Fruit fly (Drosophila melanogaster) whole organism, wandering third instar larva: Measurements from ENCODE around the gene CG10650.

Experiments
- Abd-B ChIP-seq: fragments of >200 bp; optimal IDR thresholded peaks from 2 replicates; lab custom pipeline; 2017; ENCODE audit warnings: missing biosample characterization, missing genetic modification characterization
- CG32264 ChIP-seq: fragments of 200-800 bp; sonication (Bioruptor generic); optimal IDR thresholded peaks from 2 replicates; lab custom pipeline; 2016; ENCODE audit warnings: missing biosample characterization, missing genetic modification characterization
- CG9705 ChIP-seq: fragments of 200-800 bp; sonication (Bioruptor generic); optimal IDR thresholded peaks from 2 replicates; lab custom pipeline; 2018; ENCODE audit warnings: missing biosample characterization, mild to moderate bottlenecking, missing genetic modification characterization
- CrebA ChIP-seq: fragments of 200-800 bp; sonication (Bioruptor generic); optimal IDR thresholded peaks from 2 replicates; lab custom pipeline; 2016; ENCODE audit warnings: missing biosample characterization, mild to moderate bottlenecking, missing genetic modification characterization, borderline replicate concordance
- Dfd ChIP-seq: fragments of >200 bp; optimal IDR thresholded peaks from 2 replicates; lab custom pipeline; 2017; ENCODE audit warnings: missing biosample characterization, missing genetic modification characterization
- Dif ChIP-seq: fragments of 200-275, 200-300 bp; sonication (Bioruptor generic); optimal IDR thresholded peaks from 2 replicates; lab custom pipeline; 2018; ENCODE audit warnings: missing biosample characterization, missing genetic modification characterization; ENCODE audit not compliant: partially characterized antibody
- GATAd ChIP-seq: sonication (Bioruptor generic); optimal IDR thresholded peaks from 2 replicates; lab custom pipeline; 2016; ENCODE audit warnings: missing biosample characterization, missing genetic modification characterization
- HLH106 ChIP-seq: fragments of 200-800 bp; optimal IDR thresholded peaks from 3 replicates; lab custom pipeline; 2019; ENCODE audit warnings: missing biosample characterization, mild to moderate bottlenecking, missing genetic modification characterization, moderate library complexity
- Hnf4 ChIP-seq: fragments of 200-800 bp; sonication (Bioruptor generic); optimal IDR thresholded peaks from 2 replicates; lab custom pipeline; 2016; ENCODE audit warnings: missing biosample characterization, mild to moderate bottlenecking, missing genetic modification characterization
- Hr78 ChIP-seq: fragments of >200 bp; optimal IDR thresholded peaks from 2 replicates; lab custom pipeline; 2017; ENCODE audit warnings: missing biosample characterization, missing genetic modification characterization
- Hr83 ChIP-seq: fragments of 200-300 bp; sonication (Bioruptor generic); optimal IDR thresholded peaks from 2 replicates; lab custom pipeline; 2016; ENCODE audit warnings: missing biosample characterization, mild to moderate bottlenecking, missing genetic modification characterization, moderate library complexity; ENCODE audit not compliant: poor library complexity, severe bottlenecking
- Jra ChIP-seq: sonication (Bioruptor generic); optimal IDR thresholded peaks from 2 replicates; lab custom pipeline; 2016; ENCODE audit warnings: missing biosample characterization, missing genetic modification characterization
- Mio ChIP-seq: sonication (Bioruptor generic); optimal IDR thresholded peaks from 2 replicates; lab custom pipeline; 2016; ENCODE audit warnings: missing biosample characterization, missing genetic modification characterization
- Myc ChIP-seq: fragments of >200 bp; optimal IDR thresholded peaks from 2 replicates; lab custom pipeline; 2017
- N ChIP-seq: fragments of >200 bp; optimal IDR thresholded peaks from 2 replicates; lab custom pipeline; 2018; ENCODE audit warnings: missing biosample characterization, missing external identifiers, missing genetic modification characterization
- OdsH ChIP-seq: fragments of 200-800 bp; sonication (Bioruptor generic); optimal IDR thresholded peaks from 2 replicates; lab custom pipeline; 2016; ENCODE audit warnings: missing biosample characterization, mild to moderate bottlenecking, missing genetic modification characterization
- Rel ChIP-seq, 2 experiments: fragments of 200-800 bp; sonication (Bioruptor generic) in 1 of 2; optimal IDR thresholded peaks; 2 replicates in 1 of 2; 3 replicates in 1 of 2; lab custom pipeline; 2016 to 2019; ENCODE audit warnings: mild to moderate bottlenecking in 2 of 2, missing biosample characterization in 2 of 2, missing genetic modification characterization in 2 of 2, moderate library complexity in 1 of 2
- Sp1 ChIP-seq: fragments of 200-800 bp; sonication (Bioruptor generic); optimal IDR thresholded peaks from 3 replicates; lab custom pipeline; 2019; ENCODE audit warnings: missing biosample characterization, mild to moderate bottlenecking, missing genetic modification characterization, moderate library complexity
- Vsx2 ChIP-seq: fragments of 200-300, 225-300 bp; sonication (Bioruptor generic); optimal IDR thresholded peaks from 2 replicates; lab custom pipeline; 2018; ENCODE audit warnings: missing biosample characterization, missing genetic modification characterization; ENCODE audit not compliant: partially characterized antibody
- br ChIP-seq: fragments of 200-800 bp; sonication (Bioruptor generic); optimal IDR thresholded peaks from 2 replicates; lab custom pipeline; 2016; ENCODE audit warnings: missing biosample characterization, missing genetic modification characterization
- brk ChIP-seq: fragments of 200-800 bp; sonication (Bioruptor generic); optimal IDR thresholded peaks from 2 replicates; lab custom pipeline; 2016; ENCODE audit warnings: missing biosample characterization, mild to moderate bottlenecking, missing genetic modification characterization
- dl ChIP-seq, 2 experiments: fragments of 175-275, 200-275 bp in 1 of 2; fragments of 200-275 bp in 1 of 2; sonication (Bioruptor generic); optimal IDR thresholded peaks; lab custom pipeline; 2018; ENCODE audit warnings: mild to moderate bottlenecking in 2 of 2, missing biosample characterization in 2 of 2, missing genetic modification characterization in 2 of 2, moderate library complexity in 2 of 2; ENCODE audit not compliant: partially characterized antibody in 2 of 2, insufficient read depth in 1 of 2
- dmrt93B ChIP-seq: fragments of 200-800 bp; sonication (Bioruptor generic); optimal IDR thresholded peaks from 2 replicates; lab custom pipeline; 2018; ENCODE audit warnings: missing biosample characterization, mild to moderate bottlenecking, missing genetic modification characterization
- dsf ChIP-seq: sonication (Bioruptor generic); optimal IDR thresholded peaks from 2 replicates; lab custom pipeline; 2016; ENCODE audit warnings: missing biosample characterization, missing genetic modification characterization, borderline replicate concordance
- ey ChIP-seq: fragments of 200-800 bp; sonication (Bioruptor generic); optimal IDR thresholded peaks from 2 replicates; lab custom pipeline; 2016; ENCODE audit warnings: missing biosample characterization, missing genetic modification characterization
- foxo ChIP-seq, 2 experiments: fragments of 200-800 bp; sonication (Bioruptor generic); optimal IDR thresholded peaks; 2 replicates in 1 of 2; 3 replicates in 1 of 2; lab custom pipeline; 2016 to 2017; ENCODE audit warnings: missing biosample characterization in 2 of 2, missing genetic modification characterization in 2 of 2
- fru ChIP-seq: fragments of 200-800 bp; sonication (Bioruptor generic); optimal IDR thresholded peaks from 3 replicates; lab custom pipeline; 2016; ENCODE audit warnings: missing biosample characterization, mild to moderate bottlenecking, missing genetic modification characterization
- h ChIP-seq: fragments of 200-800 bp; sonication (Bioruptor generic); optimal IDR thresholded peaks from 3 replicates; lab custom pipeline; 2016; ENCODE audit warnings: missing biosample characterization, mild to moderate bottlenecking, missing genetic modification characterization
- jim ChIP-seq: fragments of 175-275, 200-325 bp; sonication (Bioruptor generic); optimal IDR thresholded peaks from 2 replicates; lab custom pipeline; 2016; ENCODE audit warnings: missing biosample characterization, mild to moderate bottlenecking, missing genetic modification characterization
- lola ChIP-seq: fragments of >200 bp; optimal IDR thresholded peaks from 2 replicates; lab custom pipeline; 2017; ENCODE audit warnings: missing biosample characterization, missing genetic modification characterization
- pan ChIP-seq: fragments of >200 bp; optimal IDR thresholded peaks from 2 replicates; lab custom pipeline; 2017
- psq ChIP-seq: fragments of 200-800 bp; sonication (Bioruptor generic); optimal IDR thresholded peaks from 3 replicates; lab custom pipeline; 2017; ENCODE audit warnings: missing biosample characterization, mild to moderate bottlenecking, missing genetic modification characterization, moderate library complexity
- rgr ChIP-seq: fragments of 200-800 bp; sonication (Bioruptor generic); optimal IDR thresholded peaks from 3 replicates; lab custom pipeline; 2016; ENCODE audit warnings: missing biosample characterization, mild to moderate bottlenecking, missing genetic modification characterization
- sage ChIP-seq: fragments of 200-800 bp; sonication (Bioruptor generic); optimal IDR thresholded peaks from 2 replicates; lab custom pipeline; 2016; ENCODE audit warnings: missing biosample characterization, mild to moderate bottlenecking, missing genetic modification characterization
- sv ChIP-seq: fragments of 200-800 bp; sonication (Bioruptor generic); optimal IDR thresholded peaks from 3 replicates; lab custom pipeline; 2016; ENCODE audit warnings: missing biosample characterization, missing genetic modification characterization
- tai ChIP-seq: sonication (Bioruptor generic); optimal IDR thresholded peaks from 2 replicates; lab custom pipeline; 2016; ENCODE audit warnings: missing biosample characterization, missing genetic modification characterization
- usp ChIP-seq: fragments of >200 bp; optimal IDR thresholded peaks from 2 replicates; lab custom pipeline; 2017; ENCODE audit warnings: missing biosample characterization, missing genetic modification characterization
- woc ChIP-seq: sonication (Bioruptor generic); optimal IDR thresholded peaks from 2 replicates; lab custom pipeline; 2016; ENCODE audit warnings: missing biosample characterization, mild to moderate bottlenecking, missing genetic modification characterization

CG10650 gene

dm6 chr2L:18966844-18967243, 28.9 kb downstream of the CG10650 start:
- no peak for TF ChIP-seq brk (GFP tag; lab: Kevin White, UChicago)
- TF ChIP-seq CrebA (GFP tag; lab: Kevin White, UChicago): no peak
- TF ChIP-seq Sp1 (GFP tag; lab: Kevin White, UChicago): peak; percentile 73
- peak; percentile 80 for TF ChIP-seq HLH106 (tag; lab: Kevin White, UChicago)
- TF ChIP-seq dmrt93B: peak; percentile 53
- peak in 1 of 2 experiments; percentile 73 for TF ChIP-seq foxo (GFP tag; optimal IDR thresholded peaks at IDR 0.05; lab: Kevin White, UChicago)
- no peak for TF ChIP-seq Rel (GFP tag; optimal IDR thresholded peaks at IDR 0.05; lab: Kevin White, UChicago)
- TF ChIP-seq Rel (tag; optimal IDR thresholded peaks at IDR 0.05; lab: Kevin White, UChicago): peak; percentile 16
- TF ChIP-seq pan (lab: Kevin White, UChicago): no peak
- peak; percentile 60 for TF ChIP-seq psq (GFP tag; lab: Kevin White, UChicago)
- peak; percentile 0 for TF ChIP-seq CG9705
- peak; percentile 51 for TF ChIP-seq OdsH
- peak; percentile 52 for TF ChIP-seq rgr (GFP tag; lab: Kevin White, UChicago)
- TF ChIP-seq br (GFP tag; lab: Kevin White, UChicago): no peak

- no peak for TF ChIP-seq brk (GFP tag; lab: Kevin White, UChicago)
- TF ChIP-seq sage (GFP tag; lab: Kevin White, UChicago): peak; percentile 29
- TF ChIP-seq usp: no peak
- TF ChIP-seq ey (GFP tag; lab: Kevin White, UChicago): peak; percentile 21
- TF ChIP-seq Myc (lab: Kevin White, UChicago): no peak
- no peak for TF ChIP-seq GATAd (GFP tag; lab: Kevin White, UChicago)
- no peak for TF ChIP-seq Dfd
- TF ChIP-seq Dif (GFP tag; lab: Kevin White, UChicago): no peak
- TF ChIP-seq sv (GFP tag; lab: Kevin White, UChicago): peak; percentile 76
- TF ChIP-seq CrebA (GFP tag; lab: Kevin White, UChicago): no peak
- no peak for TF ChIP-seq CG9705
- TF ChIP-seq woc (GFP tag; lab: Kevin White, UChicago): no peak
- TF ChIP-seq fru (GFP tag; lab: Kevin White, UChicago): no peak
- no peak for TF ChIP-seq Rel (GFP tag; optimal IDR thresholded peaks at IDR 0.05; lab: Kevin White, UChicago)
- TF ChIP-seq Rel (tag; optimal IDR thresholded peaks at IDR 0.05; lab: Kevin White, UChicago): no peak
- no peak for TF ChIP-seq CG32264 (GFP tag; lab: Kevin White, UChicago)
- TF ChIP-seq Hnf4 (GFP tag; lab: Kevin White, UChicago): no peak
- no peak for TF ChIP-seq dl (GFP tag; optimal IDR thresholded peaks at IDR 0.05; lab: Kevin White, UChicago; ENCODE audit: insufficient read depth in 1 of 2, partially characterized antibody in 2 of 2)
- TF ChIP-seq dsf (GFP tag; lab: Kevin White, UChicago): no peak
- TF ChIP-seq Vsx2: no peak
- TF ChIP-seq Hr78 (GFP tag; lab: Kevin White, UChicago): no peak
- peak; percentile 63 for TF ChIP-seq h (GFP tag; lab: Kevin White, UChicago)
- no peak for TF ChIP-seq jim
- no peak for TF ChIP-seq N (GFP tag; lab: Kevin White, UChicago)
- TF ChIP-seq lola (GFP tag; lab: Kevin White, UChicago): no peak
- peak; percentile 33 for TF ChIP-seq br (GFP tag; lab: Kevin White, UChicago)
- no peak for TF ChIP-seq Hr83
- peak in 1 of 2 experiments; percentile 32 for TF ChIP-seq foxo (GFP tag; optimal IDR thresholded peaks at IDR 0.05; lab: Kevin White, UChicago)
- no peak for TF ChIP-seq dmrt93B
- TF ChIP-seq tai (GFP tag; lab: Kevin White, UChicago): no peak
- no peak for TF ChIP-seq Abd-B
- TF ChIP-seq Mio (GFP tag; lab: Kevin White, UChicago): no peak
- peak; percentile 25 for TF ChIP-seq rgr (GFP tag; lab: Kevin White, UChicago)
- no peak for TF ChIP-seq OdsH
- TF ChIP-seq pan (lab: Kevin White, UChicago): no peak
- no peak for TF ChIP-seq Sp1 (GFP tag; lab: Kevin White, UChicago)
- TF ChIP-seq Jra (GFP tag; lab: Kevin White, UChicago): no peak
- no peak for TF ChIP-seq psq (GFP tag; lab: Kevin White, UChicago)
- TF ChIP-seq HLH106 (tag; lab: Kevin White, UChicago): peak; percentile 20
These were observed 29.5 kb downstream of the CG10650 start for dm6 chr2L:18966214-18966556.
